Worm (Caenorhabditis elegans) whole organism, L4 larva: ENCODE data around the gene T07C4.3.
A peak's percentile ranks its signal among the peaks of the same experiment; 100 is the strongest.

Experiments used
- F10B5.3 ChIP-seq: sonication (generic microtip); optimal IDR thresholded peaks from 2 replicates; lab custom pipeline; 2016; ENCODE audit warnings: mild to moderate bottlenecking, missing genetic modification characterization, missing compliant biosample characterization
- Y75B8A.6 ChIP-seq: fragments of 200-800 bp; sonication (Bioruptor generic); IDR thresholded peaks from 2 replicates; pipeline ENCODE4 v1.3.6; 2022; ENCODE audit warnings: missing genetic modification reagents, missing genetic modification characterization, missing compliant biosample characterization
- ZK546.5 ChIP-seq, 2 experiments: sonication (generic microtip); optimal IDR thresholded peaks; 2 replicates each; lab custom pipeline; 2017; ENCODE audit warnings: missing biosample characterization in 2 of 2, missing genetic modification characterization in 2 of 2
- aha-1 ChIP-seq: fragments of 150-350 bp; peaks from one replicate; lab custom pipeline; 2014; ENCODE audit warnings: missing biosample characterization, missing genetic modification characterization
- egl-43 ChIP-seq: fragments of 200-800 bp; sonication (Bioruptor generic); IDR thresholded peaks from 2 replicates; pipeline ENCODE4 v1.3.6; 2022; ENCODE audit warnings: missing genetic modification reagents, missing genetic modification characterization, missing compliant biosample characterization
- fkh-10 ChIP-seq: fragments of 150-350 bp; optimal IDR thresholded peaks from 2 replicates; lab custom pipeline; 2014; ENCODE audit warnings: missing biosample characterization, missing genetic modification reagents, missing genetic modification characterization
- gei-8 ChIP-seq: fragments of 200-800 bp; sonication (Bioruptor generic); optimal IDR thresholded peaks from 2 replicates; lab custom pipeline; 2018; ENCODE audit warnings: mild to moderate bottlenecking, missing genetic modification characterization, missing compliant biosample characterization
- hif-1 ChIP-seq, 2 experiments: sonication (generic microtip); optimal IDR thresholded peaks; 2 replicates each; lab custom pipeline; 2016 to 2017; ENCODE audit warnings: missing compliant biosample characterization in 2 of 2, missing genetic modification characterization in 2 of 2, missing genetic modification reagents in 2 of 2, missing genotype in 2 of 2, mild to moderate bottlenecking in 1 of 2
- hlh-30 ChIP-seq: sonication (generic microtip); optimal IDR thresholded peaks from 2 replicates; lab custom pipeline; 2017; ENCODE audit warnings: antibody characterized with exemption, mild to moderate bottlenecking, missing genetic modification characterization, missing compliant biosample characterization; ENCODE audit not compliant: insufficient read depth
- hmg-1.1 ChIP-seq: fragments of 200-800 bp; sonication (Bioruptor generic); IDR thresholded peaks from 2 replicates; pipeline ENCODE4 v1.3.6; 2022; ENCODE audit warnings: missing genetic modification reagents, missing genetic modification characterization, missing compliant biosample characterization
- lim-7 ChIP-seq: fragments of 200-800 bp; sonication (Bioruptor generic); IDR thresholded peaks from 2 replicates; pipeline ENCODE4 v1.3.6; 2022; ENCODE audit warnings: missing genetic modification characterization, missing compliant biosample characterization
- lin-13 ChIP-seq: fragments of 150-350 bp; optimal IDR thresholded peaks from 2 replicates; lab custom pipeline; 2014; ENCODE audit warnings: missing biosample characterization, missing genetic modification reagents, missing genetic modification characterization
- lsy-2 ChIP-seq, 2 experiments: fragments of 150-350 bp in 1 of 2; sonication (generic microtip) in 1 of 2; optimal IDR thresholded peaks; 2 replicates each; lab custom pipeline; 2014 to 2017; ENCODE audit warnings: missing biosample characterization in 2 of 2, missing genetic modification characterization in 2 of 2
- mdl-1 ChIP-seq, 2 experiments: fragments of 150-350 bp in 1 of 2; sonication (generic microtip) in 1 of 2; optimal IDR thresholded peaks; 2 replicates each; lab custom pipeline; 2014 to 2017; ENCODE audit warnings: missing biosample characterization in 2 of 2, missing genetic modification characterization in 2 of 2
- mep-1 ChIP-seq: fragments of 150-350 bp; sonication (generic microtip); optimal IDR thresholded peaks from 3 replicates; lab custom pipeline; 2014; ENCODE audit warnings: missing biosample characterization, missing genetic modification characterization
- mes-2 ChIP-seq: sonication (generic microtip); optimal IDR thresholded peaks from 2 replicates; lab custom pipeline; 2016; ENCODE audit warnings: missing genotype, mild to moderate bottlenecking, missing genetic modification characterization, missing compliant biosample characterization; ENCODE audit not compliant: poor library complexity, severe bottlenecking
- nhr-25 ChIP-seq: sonication (generic microtip); optimal IDR thresholded peaks from 2 replicates; lab custom pipeline; 2017; ENCODE audit warnings: missing genetic modification characterization, mild to moderate bottlenecking, missing compliant biosample characterization, antibody characterized with exemption, moderate library complexity, borderline replicate concordance; ENCODE audit not compliant: insufficient read depth
- rbr-2 ChIP-seq: sonication (generic microtip); optimal IDR thresholded peaks from 2 replicates; lab custom pipeline; 2016; ENCODE audit warnings: missing genotype, missing genetic modification characterization, missing compliant biosample characterization
- set-16 ChIP-seq: fragments of 200-800 bp; sonication (Bioruptor generic); IDR thresholded peaks from 2 replicates; pipeline ENCODE4 v1.3.6; 2022; ENCODE audit warnings: missing genetic modification reagents, missing genetic modification characterization, missing compliant biosample characterization
- unc-62 ChIP-seq, 3 experiments: fragments of 150-350 bp in 1 of 3; sonication (generic microtip); optimal IDR thresholded peaks in 2 of 3; peaks in 1 of 3; 1 replicate in 1 of 3; 2 replicates in 2 of 3; lab custom pipeline; 2014 to 2017; ENCODE audit warnings: missing biosample characterization in 3 of 3, missing genetic modification characterization in 3 of 3, missing genetic modification reagents in 3 of 3, missing genotype in 1 of 3
- vab-7 ChIP-seq: fragments of 200-800 bp; sonication (Bioruptor generic); IDR thresholded peaks from 2 replicates; pipeline ENCODE4 v1.3.6; 2022; ENCODE audit warnings: missing genetic modification reagents, missing genetic modification characterization, missing compliant biosample characterization

T07C4.3 gene

DNA sequence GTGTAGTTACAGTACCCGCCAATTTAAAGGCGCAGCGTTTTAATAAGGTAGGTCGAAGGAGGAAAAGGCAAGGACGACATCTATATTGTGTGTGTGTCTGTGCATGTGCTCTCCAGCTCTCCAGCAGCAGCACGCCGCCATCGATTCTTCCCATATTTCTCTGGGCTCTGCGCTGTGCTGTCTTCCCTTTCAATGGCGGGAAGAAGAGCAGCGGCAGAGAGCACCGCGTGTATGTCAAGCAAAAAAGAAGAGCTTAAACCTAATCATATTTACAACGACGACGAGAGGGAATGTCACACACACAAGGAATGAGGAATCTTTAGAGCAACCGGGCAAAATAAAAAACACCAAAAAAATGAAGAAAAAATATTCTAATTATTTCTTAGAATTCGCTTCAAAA, 47.0 kb downstream of the T07C4.3 start:
- TF ChIP-seq lim-7 (GFP tag; lab: Robert Waterston, UW) (no peak), gei-8 (GFP tag; lab: Kevin White, UChicago) (no peak), hlh-30 (tag; lab: Kevin White, UChicago) (peak; percentile 50), nhr-25 (no peak), hif-1 (tag; optimal IDR thresholded peaks at IDR 0.05; lab: Kevin White, UChicago) (no peak), mes-2 (tag; lab: Kevin White, UChicago) (peak; percentile 21), lsy-2 (tag; optimal IDR thresholded peaks at IDR 0.05; lab: Kevin White, UChicago) (peak in 1 of 2 experiments; percentile 26), unc-62 (GFP tag; optimal IDR thresholded peaks at IDR 0.05 in 1 of 2; lab: Kevin White, UChicago) (peak in 1 of 2 experiments; percentile 47), unc-62 (tag; optimal IDR thresholded peaks at IDR 0.05; lab: Kevin White, UChicago) (no peak), hmg-1.1 (GFP tag; lab: Robert Waterston, UW) (peak; percentile 60; the same call in 1 of the 2 replicates), ZK546.5 (tag; optimal IDR thresholded peaks at IDR 0.05; lab: Kevin White, UChicago) (no peak), vab-7 (GFP tag; lab: Robert Waterston, UW) (0 out of 2 replicates have a peak, but pooled peaks have one; percentile 39), Y75B8A.6 (GFP tag; lab: Robert Waterston, UW) (no peak), mdl-1 (tag; optimal IDR thresholded peaks at IDR 0.05; lab: Kevin White, UChicago) (peak in 1 of 2 experiments; percentile 68), set-16 (GFP tag; lab: Robert Waterston, UW) (peak; percentile 20; the same call in 1 of the 2 replicates), lin-13 (GFP tag; lab: Kevin White, UChicago) (no peak), egl-43 (0 out of 2 replicates have a peak, but pooled peaks have one; percentile 20), F10B5.3 (tag; lab: Kevin White, UChicago) (no peak), rbr-2 (tag; lab: Kevin White, UChicago) (peak; percentile 8), fkh-10 (GFP tag; lab: Kevin White, UChicago) (peak; percentile 38), mep-1 (tag; lab: Kevin White, UChicago) (peak; percentile 35), aha-1 (tag; lab: Kevin White, UChicago) (peak; percentile 82)
